Fruit fly (Drosophila melanogaster) whole organism, embryonic: ENCODE measurements around the gene Rab40.
A peak's percentile ranks its signal among the peaks of the same experiment; 100 is the strongest.

Source experiments
- Aef1 ChIP-seq: fragments of 200-800 bp; sonication (Bioruptor generic); IDR thresholded peaks from 3 replicates; pipeline ENCODE4 v1.3.6; 2022; ENCODE audit warnings: missing biosample characterization, missing genetic modification characterization
- Bdp1 ChIP-seq: fragments of 200-800 bp; sonication (Bioruptor generic); optimal IDR thresholded peaks from 3 replicates; lab custom pipeline; 2016; ENCODE audit warnings: missing biosample characterization, missing genetic modification characterization
- Bteb2 ChIP-seq: fragments of 200-800 bp; sonication (Bioruptor generic); optimal IDR thresholded peaks from 2 replicates; lab custom pipeline; 2016; ENCODE audit warnings: missing biosample characterization, missing genetic modification characterization
- CG11695 ChIP-seq: fragments of 200-800 bp; sonication (Bioruptor generic); IDR thresholded peaks from 3 replicates; pipeline ENCODE4 v1.3.6; 2022; ENCODE audit warnings: missing biosample characterization, missing genetic modification characterization
- CG12071 ChIP-seq: fragments of 200-800 bp; sonication (Bioruptor generic); optimal IDR thresholded peaks from 3 replicates; lab custom pipeline; 2018; ENCODE audit warnings: missing biosample characterization, mild to moderate bottlenecking, missing genetic modification characterization
- CG12104 ChIP-seq: fragments of 200-800 bp; sonication (Bioruptor generic); optimal IDR thresholded peaks from 3 replicates; lab custom pipeline; 2016; ENCODE audit warnings: missing biosample characterization, missing genetic modification characterization
- CG12219 ChIP-seq: fragments of 200-800 bp; sonication (Bioruptor generic); optimal IDR thresholded peaks from 3 replicates; lab custom pipeline; 2018; ENCODE audit warnings: missing biosample characterization, mild to moderate bottlenecking, missing genetic modification characterization
- CG13287 ChIP-seq: fragments of 200-800 bp; sonication (Bioruptor generic); IDR thresholded peaks from 2 replicates; pipeline ENCODE4 v1.3.6; 2022; ENCODE audit warnings: missing biosample characterization, missing genetic modification characterization; ENCODE audit not compliant: partially characterized antibody
- CG2116 ChIP-seq: fragments of 200-800 bp; sonication (Bioruptor generic); optimal IDR thresholded peaks from 3 replicates; lab custom pipeline; 2018; ENCODE audit warnings: missing biosample characterization, mild to moderate bottlenecking, missing genetic modification characterization
- CG3847 ChIP-seq: fragments of 200-800 bp; sonication (Bioruptor generic); IDR thresholded peaks from 2 replicates; pipeline ENCODE4 v1.3.6; 2022; ENCODE audit warnings: missing biosample characterization, missing genetic modification characterization
- CG4730 ChIP-seq: fragments of 200-800 bp; sonication (Bioruptor generic); IDR thresholded peaks from 2 replicates; pipeline ENCODE4 v1.3.6; 2022; ENCODE audit warnings: missing biosample characterization, missing genetic modification characterization
- CG5245 ChIP-seq: fragments of 200-800 bp; sonication (Bioruptor generic); optimal IDR thresholded peaks from 3 replicates; lab custom pipeline; 2016; ENCODE audit warnings: missing biosample characterization, missing genetic modification characterization
- CG6175 ChIP-seq: fragments of 200-800 bp; sonication (Bioruptor generic); IDR thresholded peaks from 3 replicates; pipeline ENCODE4 v1.3.6; 2022; ENCODE audit warnings: missing biosample characterization, missing genetic modification characterization
- CG6272 ChIP-seq: fragments of 200-800 bp; sonication (Bioruptor generic); IDR thresholded peaks from 2 replicates; pipeline ENCODE4 v1.3.6; 2022; ENCODE audit warnings: missing biosample characterization, missing genetic modification characterization
- CG7556 ChIP-seq: fragments of 200-800 bp; sonication (Bioruptor generic); optimal IDR thresholded peaks from 2 replicates; lab custom pipeline; 2017; ENCODE audit warnings: missing biosample characterization, mild to moderate bottlenecking, missing genetic modification characterization
- CG7963 ChIP-seq: fragments of 200-800 bp; sonication (Bioruptor generic); IDR thresholded peaks from 3 replicates; pipeline ENCODE4 v1.3.6; 2022; ENCODE audit warnings: missing biosample characterization, missing genetic modification characterization; ENCODE audit not compliant: partially characterized antibody
- CG9437 ChIP-seq: fragments of 200-800 bp; sonication (Bioruptor generic); optimal IDR thresholded peaks from 2 replicates; lab custom pipeline; 2018; ENCODE audit warnings: missing biosample characterization, mild to moderate bottlenecking, missing genetic modification characterization
- CG9932 ChIP-seq: fragments of 200-800 bp; sonication (Bioruptor generic); IDR thresholded peaks from 2 replicates; pipeline ENCODE4 v1.3.6; 2022; ENCODE audit warnings: missing biosample characterization, missing genetic modification characterization
- CHES-1-like ChIP-seq: fragments of 200-800 bp; sonication (Bioruptor generic); optimal IDR thresholded peaks from 2 replicates; lab custom pipeline; 2016; ENCODE audit warnings: missing biosample characterization, missing genetic modification characterization
- Camta ChIP-seq: fragments of 200-800 bp; sonication (Bioruptor generic); optimal IDR thresholded peaks from 2 replicates; lab custom pipeline; 2016; ENCODE audit warnings: missing biosample characterization, missing genetic modification characterization
- CrebB ChIP-seq: fragments of 200-800 bp; sonication (Bioruptor generic); optimal IDR thresholded peaks from 3 replicates; lab custom pipeline; 2018; ENCODE audit warnings: missing biosample characterization, mild to moderate bottlenecking, missing genetic modification characterization
- Dbx ChIP-seq: fragments of 200-800 bp; sonication (Bioruptor generic); IDR thresholded peaks from 3 replicates; pipeline ENCODE4 v1.3.6; 2022; ENCODE audit warnings: missing biosample characterization, missing genetic modification characterization
- Dp ChIP-seq: fragments of 200-800 bp; sonication (Bioruptor generic); optimal IDR thresholded peaks from 2 replicates; lab custom pipeline; 2018; ENCODE audit warnings: missing biosample characterization, mild to moderate bottlenecking, missing genetic modification characterization, moderate library complexity
- E2f1 ChIP-seq: fragments of 200-800 bp; sonication (Bioruptor generic); IDR thresholded peaks from 2 replicates; pipeline ENCODE4 v1.3.6; 2022; ENCODE audit warnings: missing biosample characterization, missing genetic modification characterization
- Gsc ChIP-seq: fragments of 200-800 bp; sonication (Bioruptor generic); IDR thresholded peaks from 2 replicates; pipeline ENCODE4 v1.3.6; 2022; ENCODE audit warnings: missing biosample characterization, missing genetic modification characterization
- HHEX ChIP-seq: fragments of 200-800 bp; sonication (Bioruptor generic); optimal IDR thresholded peaks from 3 replicates; lab custom pipeline; 2017; ENCODE audit warnings: missing biosample characterization, mild to moderate bottlenecking, missing genetic modification characterization, missing genetic modification reagents
- Lim3 ChIP-seq: fragments of 200-800 bp; sonication (Bioruptor generic); IDR thresholded peaks from 2 replicates; pipeline ENCODE4 v1.3.6; 2022; ENCODE audit warnings: missing biosample characterization, missing genetic modification characterization
- Nf-YC ChIP-seq: fragments of 200-800 bp; optimal IDR thresholded peaks from 3 replicates; lab custom pipeline; 2019; ENCODE audit warnings: missing biosample characterization, mild to moderate bottlenecking, missing genetic modification characterization, moderate library complexity
- Sin3A ChIP-seq: fragments of >200 bp; optimal IDR thresholded peaks from 2 replicates; lab custom pipeline; 2018
- Usf ChIP-seq: fragments of 200-800 bp; sonication (Bioruptor generic); optimal IDR thresholded peaks from 2 replicates; lab custom pipeline; 2017; ENCODE audit warnings: missing genotype, missing biosample characterization, missing genetic modification characterization
- Vsx1 ChIP-seq: fragments of 200-800 bp; sonication (Bioruptor generic); optimal IDR thresholded peaks from 2 replicates; lab custom pipeline; 2017; ENCODE audit warnings: missing biosample characterization, mild to moderate bottlenecking, missing genetic modification characterization, missing genetic modification reagents
- chif ChIP-seq, 2 experiments: fragments of 200-800 bp; sonication (Bioruptor generic); optimal IDR thresholded peaks; 3 replicates each; lab custom pipeline; 2016; ENCODE audit warnings: missing biosample characterization in 2 of 2, missing genetic modification characterization in 2 of 2
- chinmo ChIP-seq: fragments of 200-800 bp; sonication (Bioruptor generic); IDR thresholded peaks from 4 replicates; pipeline ENCODE4 v1.3.6; 2022; ENCODE audit warnings: missing biosample characterization, missing genetic modification characterization; ENCODE audit not compliant: partially characterized antibody
- crc ChIP-seq: fragments of 200-800 bp; sonication (Bioruptor generic); optimal IDR thresholded peaks from 2 replicates; lab custom pipeline; 2016; ENCODE audit warnings: missing biosample characterization, missing genetic modification characterization
- dmrt11E ChIP-seq: fragments of 200-800 bp; sonication (Bioruptor generic); optimal IDR thresholded peaks from 3 replicates; lab custom pipeline; 2018; ENCODE audit warnings: missing biosample characterization, mild to moderate bottlenecking, missing genetic modification characterization, moderate library complexity
- esg ChIP-seq: fragments of 200-800 bp; sonication (Bioruptor generic); conservative IDR thresholded peaks from 2 replicates; pipeline ENCODE4 v1.3.6; 2022; ENCODE audit warnings: missing biosample characterization, missing genetic modification characterization
- ewg ChIP-seq: fragments of 200-800 bp; sonication (Bioruptor generic); optimal IDR thresholded peaks from 3 replicates; lab custom pipeline; 2017; ENCODE audit warnings: mild to moderate bottlenecking, missing biosample characterization, missing genetic modification reagents, missing genetic modification characterization
- ftz-f1 ChIP-seq: fragments of 200-800 bp; sonication (Bioruptor generic); optimal IDR thresholded peaks from 2 replicates; lab custom pipeline; 2016; ENCODE audit warnings: missing biosample characterization, missing genetic modification characterization
- gem ChIP-seq: fragments of 200-800 bp; sonication (Bioruptor generic); optimal IDR thresholded peaks from 2 replicates; lab custom pipeline; 2019; ENCODE audit warnings: missing biosample characterization, mild to moderate bottlenecking, missing genetic modification characterization, moderate library complexity
- gsb ChIP-seq: fragments of 200-800 bp; sonication (Bioruptor generic); IDR thresholded peaks from 2 replicates; pipeline ENCODE4 v1.3.6; 2022; ENCODE audit warnings: missing biosample characterization, missing genetic modification characterization
- hkb ChIP-seq, 2 experiments: fragments of 200-800 bp in 1 of 2; fragments of >200 bp in 1 of 2; sonication (Bioruptor generic) in 1 of 2; IDR thresholded peaks in 1 of 2; optimal IDR thresholded peaks in 1 of 2; 2 replicates each; pipeline versions ENCODE4 v1.3.6 to Lab custom; 2017 to 2022; ENCODE audit warnings: missing biosample characterization in 1 of 2, missing genetic modification characterization in 1 of 2
- lbe ChIP-seq: fragments of 200-800 bp; sonication (Bioruptor generic); optimal IDR thresholded peaks from 2 replicates; lab custom pipeline; 2016; ENCODE audit warnings: missing biosample characterization, mild to moderate bottlenecking, missing genetic modification characterization
- lilli ChIP-seq: fragments of 200-800 bp; sonication (Bioruptor generic); optimal IDR thresholded peaks from 3 replicates; lab custom pipeline; 2016; ENCODE audit warnings: missing biosample characterization, missing genetic modification characterization
- mirr ChIP-seq: fragments of 200-800 bp; sonication (Bioruptor generic); optimal IDR thresholded peaks from 3 replicates; lab custom pipeline; 2018; ENCODE audit warnings: missing biosample characterization, mild to moderate bottlenecking, missing genetic modification characterization
- pnt ChIP-seq: fragments of 200-800 bp; sonication (Bioruptor generic); optimal IDR thresholded peaks from 3 replicates; lab custom pipeline; 2016; ENCODE audit warnings: missing biosample characterization, missing genetic modification characterization
- sob ChIP-seq: fragments of 200-800 bp; sonication (Bioruptor generic); IDR thresholded peaks from 2 replicates; pipeline ENCODE4 v1.3.6; 2022; ENCODE audit warnings: missing biosample characterization, missing genetic modification characterization
- tio ChIP-seq: fragments of 200-800 bp; sonication (Bioruptor generic); optimal IDR thresholded peaks from 2 replicates; lab custom pipeline; 2017; ENCODE audit warnings: missing biosample characterization, missing genetic modification characterization, inconsistent platforms
- tll ChIP-seq, 2 experiments: fragments of 200-800 bp in 1 of 2; fragments of >200 bp in 1 of 2; sonication (Bioruptor generic) in 1 of 2; optimal IDR thresholded peaks; 2 replicates each; lab custom pipeline; 2017 to 2019; ENCODE audit warnings: missing biosample characterization in 2 of 2, missing genetic modification characterization in 2 of 2, mild to moderate bottlenecking in 1 of 2, moderate library complexity in 1 of 2
- trem ChIP-seq: fragments of 200-800 bp; optimal IDR thresholded peaks from 3 replicates; lab custom pipeline; 2019; ENCODE audit warnings: missing biosample characterization, mild to moderate bottlenecking, missing genetic modification characterization, moderate library complexity
- tup ChIP-seq: fragments of 200-800 bp; sonication (Bioruptor generic); optimal IDR thresholded peaks from 2 replicates; lab custom pipeline; 2016; ENCODE audit warnings: missing biosample characterization, mild to moderate bottlenecking, missing genetic modification characterization, moderate library complexity
- wor ChIP-seq: fragments of 200-800 bp; sonication (Bioruptor generic); IDR thresholded peaks from 2 replicates; pipeline ENCODE4 v1.3.6; 2022; ENCODE audit warnings: missing biosample characterization, missing genetic modification characterization

Gene Rab40

DNA sequence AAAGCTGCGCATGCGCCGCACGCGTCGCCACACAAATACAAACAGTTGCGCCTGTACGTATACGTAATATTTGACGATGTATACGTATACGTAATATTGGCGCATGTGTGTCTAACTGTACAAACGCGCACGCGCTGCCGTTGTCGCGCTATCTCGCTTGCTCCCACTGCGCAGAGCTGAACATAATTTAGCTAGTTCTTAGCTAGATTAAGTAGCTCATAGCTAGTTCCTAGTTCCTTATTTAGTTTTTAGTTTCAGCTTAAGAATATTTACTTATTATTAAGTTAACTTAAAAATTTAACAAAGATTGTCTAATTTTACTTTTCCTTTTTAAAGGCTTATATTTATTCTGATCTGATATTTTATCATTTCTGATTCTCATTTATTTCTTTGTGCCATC, 17.4 kb upstream of the Rab40 start (continued):
- TF ChIP-seq CG9932 (peak; percentile 44; the same call in 1 of the 2 replicates), CG2116 (GFP tag; lab: Kevin White, UChicago) (no peak), CG7963 (no peak), Aef1 (GFP tag; lab: Robert Waterston, UW) (no peak), crc (GFP tag; lab: Kevin White, UChicago) (no peak), CG11695 (GFP tag; lab: Robert Waterston, UW) (0 out of 3 replicates have a peak, but pooled peaks have one; percentile 38), Camta (GFP tag; lab: Kevin White, UChicago) (no peak), ftz-f1 (no peak), Gsc (no peak), gem (tag; lab: Kevin White, UChicago) (peak; percentile 51), Vsx1 (GFP tag; lab: Kevin White, UChicago) (no peak), Nf-YC (tag; lab: Kevin White, UChicago) (peak; percentile 26), tio (GFP tag; lab: Kevin White, UChicago) (no peak), chif (GFP tag; optimal IDR thresholded peaks at IDR 0.05; lab: Kevin White, UChicago) (no peak), tup (no peak), hkb (optimal IDR thresholded peaks at IDR 0.05; lab: Kevin White, UChicago) (no peak), hkb (GFP tag; IDR thresholded peaks at IDR 0.05; lab: Robert Waterston, UW) (no peak), CG4730 (GFP tag; lab: Robert Waterston, UW) (no peak), Lim3 (GFP tag; lab: Robert Waterston, UW) (no peak), Sin3A (no peak), CG13287 (GFP tag; lab: Robert Waterston, UW) (no peak), lbe (GFP tag; lab: Kevin White, UChicago) (no peak), ewg (GFP tag; lab: Kevin White, UChicago) (peak; percentile 80), CG12219 (GFP tag; lab: Kevin White, UChicago) (no peak), CHES-1-like (no peak), chinmo (GFP tag; lab: Robert Waterston, UW) (peak; percentile 61; the same call in 1 of the 4 replicates), tll (GFP tag; optimal IDR thresholded peaks at IDR 0.05; lab: Kevin White, UChicago) (no peak), CG12071 (no peak), CG5245 (no peak), Bdp1 (GFP tag; lab: Kevin White, UChicago) (no peak), Bteb2 (GFP tag; lab: Kevin White, UChicago) (no peak), Dp (GFP tag; lab: Kevin White, UChicago) (no peak), sob (GFP tag; lab: Robert Waterston, UW) (0 out of 2 replicates have a peak, but pooled peaks have one; percentile 27), pnt (no peak), Usf (GFP tag; lab: Kevin White, UChicago) (no peak), gsb (GFP tag; lab: Robert Waterston, UW) (no peak), CG6175 (GFP tag; lab: Robert Waterston, UW) (no peak), trem (tag; lab: Kevin White, UChicago) (no peak), esg (GFP tag; lab: Robert Waterston, UW) (peak; percentile 19), dmrt11E (tag; lab: Kevin White, UChicago) (no peak), CG7556 (GFP tag; lab: Kevin White, UChicago) (peak; percentile 52), E2f1 (GFP tag; lab: Robert Waterston, UW) (no peak), HHEX (GFP tag; lab: Kevin White, UChicago) (peak; percentile 30), mirr (GFP tag; lab: Kevin White, UChicago) (no peak), CrebB (tag; lab: Kevin White, UChicago) (no peak), wor (GFP tag; lab: Robert Waterston, UW) (no peak), CG6272 (GFP tag; lab: Robert Waterston, UW) (no peak), CG3847 (GFP tag; lab: Robert Waterston, UW) (0 out of 2 replicates have a peak, but pooled peaks have one; percentile 11), lilli (GFP tag; lab: Kevin White, UChicago) (peak; percentile 26), Dbx (GFP tag; lab: Robert Waterston, UW) (no peak), CG12104 (GFP tag; lab: Kevin White, UChicago) (no peak), CG9437 (peak; percentile 35)
